Worm (Caenorhabditis elegans) whole organism, midembryonic: ENCODE measurements around the gene srbc-60.
"Not testable (repeated sequence)": the region's sequence is repeated elsewhere in the genome, so short reads cannot be mapped to it uniquely, and the experiment has no call there.

Experiments
- T22C8.4 ChIP-seq: fragments of 200-800 bp; sonication (Bioruptor generic); IDR thresholded peaks from 2 replicates; pipeline ENCODE4 v1.3.6; 2022; ENCODE audit warnings: missing genetic modification characterization, missing compliant biosample characterization
- flt-1 ChIP-seq: fragments of 200-800 bp; sonication (Bioruptor generic); IDR thresholded peaks from 2 replicates; pipeline ENCODE4 v1.3.6; 2022; ENCODE audit warnings: missing genetic modification characterization, missing compliant biosample characterization
- klf-2 ChIP-seq: fragments of 200-800 bp; sonication (Bioruptor generic); conservative IDR thresholded peaks from 2 replicates; pipeline ENCODE4 v1.3.6; 2022; ENCODE audit warnings: missing genetic modification reagents, missing genetic modification characterization, missing compliant biosample characterization
- ref-1 ChIP-seq: fragments of 200-800 bp; sonication (Bioruptor generic); conservative IDR thresholded peaks from 2 replicates; pipeline ENCODE4 v1.3.6; 2022; ENCODE audit warnings: missing genetic modification reagents, missing genetic modification characterization, missing compliant biosample characterization
- tab-1 ChIP-seq: fragments of 200-800 bp; sonication (Bioruptor generic); IDR thresholded peaks from 2 replicates; pipeline ENCODE4 v1.3.6; 2022; ENCODE audit warnings: missing genetic modification characterization, missing compliant biosample characterization
- ztf-23 ChIP-seq: fragments of 200-800 bp; sonication (Bioruptor generic); IDR thresholded peaks from 2 replicates; pipeline ENCODE4 v1.3.6; 2022; ENCODE audit warnings: missing genetic modification reagents, missing genetic modification characterization, missing compliant biosample characterization
- ztf-29 ChIP-seq: fragments of 200-800 bp; sonication (Bioruptor generic); IDR thresholded peaks from 2 replicates; pipeline ENCODE4 v1.3.6; 2022; ENCODE audit warnings: missing genetic modification reagents, missing genetic modification characterization, missing compliant biosample characterization

- not testable (repeated sequence) for TF ChIP-seq ref-1; klf-2 (GFP tag; lab: Robert Waterston, UW); ztf-23 (GFP tag; lab: Robert Waterston, UW); tab-1 (GFP tag; lab: Robert Waterston, UW); flt-1 (GFP tag; lab: Robert Waterston, UW); ztf-29 (GFP tag; lab: Robert Waterston, UW); T22C8.4 (GFP tag; lab: Robert Waterston, UW)
These were observed 42.8 kb downstream of the srbc-60 start, which contains the start of gene srx-31 for ce11 chrV:822922-823321.
